Worm (Caenorhabditis elegans): Measurements from ENCODE around the gene srt-42.
A peak's percentile ranks its signal among the peaks of the same experiment; 100 is the strongest.

Gene srt-42

DNA sequence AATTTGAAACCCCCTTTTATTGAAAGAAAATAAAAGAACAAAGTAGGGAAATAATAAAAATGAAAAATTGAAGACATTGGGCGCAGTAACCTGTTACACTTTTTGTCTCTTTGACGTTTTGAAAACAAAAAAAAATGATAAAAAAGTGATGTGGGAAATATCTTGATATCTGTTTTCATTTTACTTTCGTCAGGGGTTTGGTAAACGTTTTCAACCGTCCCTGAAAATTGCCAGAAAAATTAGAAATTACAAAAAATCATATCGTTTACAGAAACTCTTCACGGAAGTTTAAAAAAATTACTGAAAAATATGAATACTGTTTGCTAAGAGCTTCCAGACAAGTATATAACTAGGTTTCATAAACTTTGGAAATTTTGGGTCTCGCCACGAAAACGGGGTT, 28.1 kb upstream of the srt-42 start, which contains the start of gene F36H9.4:
TSS of gene F36H9.4 (minus strand) at position 101 of the 400 bp plus-strand sequence.
- TF ChIP-seq lin-39 (tag; optimal IDR thresholded peaks at IDR 0.05): no peak
- no peak for TF ChIP-seq daf-16 (GFP tag; optimal IDR thresholded peaks at IDR 0.05)
- TF ChIP-seq daf-16 (tag; optimal IDR thresholded peaks at IDR 0.05): no peak
- TF ChIP-seq unc-62 (GFP tag; optimal IDR thresholded peaks at IDR 0.05 in 1 of 2): no peak
- no peak for TF ChIP-seq unc-62 (tag; optimal IDR thresholded peaks at IDR 0.05)
- no peak for TF ChIP-seq egl-43 (GFP tag; IDR thresholded peaks at IDR 0.05)
- no peak for TF ChIP-seq mxl-2 (GFP tag; conservative IDR thresholded peaks at IDR 0.05)
- TF ChIP-seq nhr-42 (GFP tag; IDR thresholded peaks at IDR 0.05): no peak
- no peak for TF ChIP-seq nhr-111 (GFP tag; optimal IDR thresholded peaks at IDR 0.05)
- no peak for TF ChIP-seq F37D6.2 (tag; optimal IDR thresholded peaks at IDR 0.05)
- TF ChIP-seq pqm-1 (tag; optimal IDR thresholded peaks at IDR 0.05): no peak
- TF ChIP-seq hif-1 (tag; optimal IDR thresholded peaks at IDR 0.05): no peak
- no peak for TF ChIP-seq nhr-237 (tag; optimal IDR thresholded peaks at IDR 0.05)
- no peak for TF ChIP-seq fos-1 (tag; optimal IDR thresholded peaks at IDR 0.05)
- TF ChIP-seq Y75B8A.6 (GFP tag; IDR thresholded peaks at IDR 0.05): no peak

DNA sequence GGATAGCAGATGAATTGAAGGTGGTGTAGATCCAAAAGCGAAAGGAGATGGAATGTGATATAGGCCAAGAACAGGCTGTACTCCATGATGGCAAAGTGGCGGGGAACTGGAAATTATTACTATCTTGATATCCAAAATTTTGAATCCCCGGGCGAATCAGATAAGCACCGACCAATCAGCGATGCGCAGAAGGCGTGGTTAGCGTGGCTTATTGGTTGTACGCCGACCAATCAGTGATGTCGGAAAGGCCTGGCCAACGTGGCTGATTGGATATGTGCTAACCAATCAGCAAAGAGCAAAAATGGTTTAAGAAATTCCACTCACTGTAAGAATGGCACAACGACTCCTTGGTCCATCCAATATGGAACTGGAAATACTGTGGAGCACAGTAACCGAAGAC, 27.3 kb upstream of the srt-42 start:
- no peak for TF ChIP-seq nhr-11 (tag; optimal IDR thresholded peaks at IDR 0.05)
- TF ChIP-seq unc-62 (GFP tag; optimal IDR thresholded peaks at IDR 0.05 in 1 of 2): peak in 1 of 2 experiments; percentile 71
- TF ChIP-seq unc-62 (tag; optimal IDR thresholded peaks at IDR 0.05): no peak

DNA sequence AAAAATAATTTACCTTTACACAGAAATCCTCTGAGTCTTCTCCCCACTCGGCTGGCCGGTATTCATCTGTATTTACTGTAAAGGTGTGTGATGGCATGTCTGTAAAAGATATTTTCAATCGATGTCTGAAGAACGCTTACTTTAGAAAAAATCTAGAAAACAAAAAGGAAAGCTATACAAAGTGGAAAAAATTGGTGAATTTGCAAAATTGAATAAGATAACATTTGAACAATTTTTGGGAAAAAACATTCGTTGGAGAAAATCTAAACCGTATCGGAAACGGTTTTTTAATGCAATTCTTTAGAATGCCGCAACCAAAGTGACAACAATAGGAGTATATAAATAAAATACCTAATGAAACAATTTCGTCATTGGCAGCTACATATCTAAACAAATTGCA, 25.3 kb upstream of the srt-42 start, which contains the start of gene F36H9.5:
TSS of gene F36H9.5 (minus strand) at position 101 of the 400 bp plus-strand sequence.
- TF ChIP-seq daf-16 (GFP tag; optimal IDR thresholded peaks at IDR 0.05): no peak
- no peak for TF ChIP-seq daf-16 (tag; optimal IDR thresholded peaks at IDR 0.05)
- no peak for TF ChIP-seq daf-8 (GFP tag; IDR thresholded peaks at IDR 0.05)
- no peak for TF ChIP-seq madf-5 (GFP tag; IDR thresholded peaks at IDR 0.05)
- TF ChIP-seq lim-7 (GFP tag; IDR thresholded peaks at IDR 0.05): no peak
- TF ChIP-seq saeg-2 (GFP tag; IDR thresholded peaks at IDR 0.05): no peak
- TF ChIP-seq nhr-237 (tag; optimal IDR thresholded peaks at IDR 0.05): no peak

DNA sequence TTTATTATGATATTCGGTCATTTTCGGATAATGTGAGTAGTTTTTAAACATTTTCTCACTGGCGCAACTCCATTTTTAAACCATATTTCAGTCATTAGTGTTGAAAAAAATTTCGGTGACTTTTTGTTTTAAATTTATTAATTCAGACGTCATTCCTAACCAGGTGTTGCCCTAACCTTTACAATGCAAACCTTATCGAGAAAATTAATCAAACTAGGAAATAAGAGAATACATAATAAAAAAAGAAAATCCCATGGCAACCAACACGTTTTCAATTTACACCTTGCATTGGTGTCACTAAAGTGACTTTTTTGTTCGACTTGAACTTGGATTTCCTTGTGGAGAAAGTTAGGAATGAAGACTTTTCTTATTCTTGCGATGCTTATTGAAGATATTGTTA, 19.1 kb upstream of the srt-42 start, which contains the start of gene F36H9.2:
TSS of gene F36H9.2 (plus strand) at position 301 of the 400 bp plus-strand sequence.
- TF ChIP-seq ceh-44 (GFP tag; IDR thresholded peaks at IDR 0.05) (no peak), cey-2 (tag; optimal IDR thresholded peaks at IDR 0.05; ENCODE audit: borderline replicate concordance, insufficient read depth) (no peak), lin-15B (tag; optimal IDR thresholded peaks at IDR 0.05) (no peak), mes-2 (tag; optimal IDR thresholded peaks at IDR 0.05; ENCODE audit: poor library complexity, severe bottlenecking) (no peak), zag-1 (tag; optimal IDR thresholded peaks at IDR 0.05) (no peak), daf-8 (GFP tag; IDR thresholded peaks at IDR 0.05) (no peak), snpc-4 (tag; optimal IDR thresholded peaks at IDR 0.05) (no peak), F49E8.2 (tag; optimal IDR thresholded peaks at IDR 0.05; ENCODE audit: borderline replicate concordance) (no peak), nhr-76 (tag; optimal IDR thresholded peaks at IDR 0.05) (no peak), dve-1 (tag; optimal IDR thresholded peaks at IDR 0.05; ENCODE audit: insufficient read depth) (no peak), dmd-8 (GFP tag; IDR thresholded peaks at IDR 0.05) (no peak)

DNA sequence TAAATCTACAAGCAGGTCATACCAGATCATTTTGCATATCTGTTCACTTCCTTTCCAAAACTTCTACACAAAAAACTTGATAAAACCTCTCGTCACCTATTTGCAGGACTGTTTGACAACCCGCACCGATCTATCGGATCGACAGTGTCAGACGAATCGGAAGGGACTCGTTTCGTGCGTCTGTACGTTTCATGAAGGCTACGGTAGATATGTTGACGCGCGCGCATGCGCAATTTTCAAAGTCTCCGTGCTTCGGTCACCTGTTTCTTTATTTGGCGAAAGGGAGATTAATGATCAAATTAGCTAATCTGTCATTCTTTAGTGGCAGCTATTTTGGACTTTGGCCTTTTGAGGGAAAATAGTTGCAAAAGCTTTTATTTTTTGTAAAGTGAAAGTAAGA, 17.8 kb upstream of the srt-42 start:
- TF ChIP-seq nhr-28 (tag; optimal IDR thresholded peaks at IDR 0.05) (peak; percentile 54), lsy-2 (tag; optimal IDR thresholded peaks at IDR 0.05) (no peak), hlh-30 (tag; optimal IDR thresholded peaks at IDR 0.05; ENCODE audit: insufficient read depth) (no peak), mxl-3 (GFP tag; optimal IDR thresholded peaks at IDR 0.05) (peak; percentile 67), unc-62 (GFP tag; optimal IDR thresholded peaks at IDR 0.05 in 1 of 2) (peak in 1 of 2 experiments; percentile 73), unc-62 (tag; optimal IDR thresholded peaks at IDR 0.05) (no peak), nhr-48 (tag; optimal IDR thresholded peaks at IDR 0.05) (peak; percentile 61), saeg-2 (GFP tag; IDR thresholded peaks at IDR 0.05) (no peak), mdl-1 (tag; optimal IDR thresholded peaks at IDR 0.05) (peak in 1 of 2 experiments; percentile 54)
